Worm (Caenorhabditis elegans) whole organism, L2 larva: ENCODE results near the gene C50H2.5.

Source experiments
- C34F6.9 ChIP-seq: fragments of 150-350 bp; optimal IDR thresholded peaks from 2 replicates; lab custom pipeline; 2014; ENCODE audit warnings: missing biosample characterization, missing genetic modification characterization
- F13H6.1 ChIP-seq: sonication (generic microtip); optimal IDR thresholded peaks from 2 replicates; lab custom pipeline; 2016; ENCODE audit warnings: missing genetic modification characterization, missing compliant biosample characterization
- R02D3.7 ChIP-seq: fragments of 150-350 bp; optimal IDR thresholded peaks from 2 replicates; lab custom pipeline; 2014; ENCODE audit warnings: missing biosample characterization, missing genetic modification characterization
- Y55F3AM.14 ChIP-seq: fragments of 200-800 bp; sonication (Bioruptor generic); optimal IDR thresholded peaks from 2 replicates; lab custom pipeline; 2018; ENCODE audit warnings: mild to moderate bottlenecking, missing genetic modification characterization, missing compliant biosample characterization
- ZK546.5 ChIP-seq: sonication (generic microtip); optimal IDR thresholded peaks from 2 replicates; lab custom pipeline; 2017; ENCODE audit warnings: missing biosample characterization, missing genetic modification characterization
- alr-1 ChIP-seq: fragments of 150-350 bp; optimal IDR thresholded peaks from 2 replicates; lab custom pipeline; 2014; ENCODE audit warnings: missing biosample characterization, missing genetic modification characterization
- ama-1 ChIP-seq: fragments of 150-350 bp; optimal IDR thresholded peaks from 2 replicates; lab custom pipeline; 2018; ENCODE audit warnings: inconsistent platforms
- ceh-16 ChIP-seq: fragments of 150-350 bp; optimal IDR thresholded peaks from 2 replicates; lab custom pipeline; 2014; ENCODE audit warnings: missing biosample characterization, missing genetic modification characterization
- ceh-82 ChIP-seq: fragments of 150-350 bp; optimal IDR thresholded peaks from 2 replicates; lab custom pipeline; 2014; ENCODE audit warnings: missing biosample characterization, missing genetic modification characterization
- crh-2 ChIP-seq: sonication (generic microtip); optimal IDR thresholded peaks from 2 replicates; lab custom pipeline; 2017; ENCODE audit warnings: missing biosample characterization, missing genetic modification characterization
- dmd-4 ChIP-seq: sonication (generic microtip); optimal IDR thresholded peaks from 2 replicates; lab custom pipeline; 2017; ENCODE audit warnings: missing biosample characterization, missing genetic modification characterization
- elt-1 ChIP-seq: fragments of 150-350 bp; optimal IDR thresholded peaks from 2 replicates; lab custom pipeline; 2014; ENCODE audit warnings: missing biosample characterization, missing genetic modification characterization
- elt-3 ChIP-seq: sonication (generic microtip); optimal IDR thresholded peaks from 2 replicates; lab custom pipeline; 2017; ENCODE audit warnings: missing biosample characterization, missing genetic modification characterization
- fos-1 ChIP-seq: fragments of 150-350 bp; optimal IDR thresholded peaks from 2 replicates; lab custom pipeline; 2014; ENCODE audit warnings: missing biosample characterization, missing genetic modification characterization
- lin-11 ChIP-seq: fragments of 150-350 bp; sonication (generic microtip); optimal IDR thresholded peaks from 2 replicates; lab custom pipeline; 2014; ENCODE audit warnings: missing biosample characterization, missing genetic modification characterization, inconsistent platforms, mixed read lengths
- lin-13 ChIP-seq: fragments of 150-350 bp; optimal IDR thresholded peaks from 2 replicates; lab custom pipeline; 2014; ENCODE audit warnings: missing biosample characterization, missing genetic modification reagents, missing genetic modification characterization
- lin-39 ChIP-seq: fragments of 150-350 bp; optimal IDR thresholded peaks from 2 replicates; lab custom pipeline; 2014; ENCODE audit warnings: missing biosample characterization, missing genetic modification reagents, missing genetic modification characterization
- lsy-2 ChIP-seq, 2 experiments: fragments of 150-350 bp in 1 of 2; sonication (generic microtip) in 1 of 2; optimal IDR thresholded peaks; 2 replicates each; lab custom pipeline; 2014 to 2017; ENCODE audit warnings: missing biosample characterization in 2 of 2, missing genetic modification characterization in 2 of 2
- nhr-10 ChIP-seq: sonication (generic microtip); optimal IDR thresholded peaks from 2 replicates; lab custom pipeline; 2017; ENCODE audit warnings: missing biosample characterization, missing genetic modification characterization
- nhr-21 ChIP-seq: fragments of 150-350 bp; optimal IDR thresholded peaks from 2 replicates; lab custom pipeline; 2014; ENCODE audit warnings: missing biosample characterization, missing genetic modification characterization
- nhr-23 ChIP-seq: fragments of 150-350 bp; optimal IDR thresholded peaks from 2 replicates; lab custom pipeline; 2014; ENCODE audit warnings: missing biosample characterization, missing genetic modification reagents, missing genetic modification characterization
- nhr-237 ChIP-seq: fragments of 150-350 bp; optimal IDR thresholded peaks from 2 replicates; lab custom pipeline; 2014; ENCODE audit warnings: missing biosample characterization, missing genetic modification characterization
- peb-1 ChIP-seq: fragments of 150-350 bp; optimal IDR thresholded peaks from 2 replicates; lab custom pipeline; 2014; ENCODE audit warnings: missing biosample characterization, missing genetic modification characterization
- sem-4 ChIP-seq: fragments of 150-350 bp; optimal IDR thresholded peaks from 2 replicates; lab custom pipeline; 2014; ENCODE audit warnings: missing biosample characterization, missing genetic modification reagents, missing genetic modification characterization
- skn-1 ChIP-seq: sonication (generic microtip); optimal IDR thresholded peaks from 2 replicates; lab custom pipeline; 2017; ENCODE audit warnings: missing biosample characterization, missing genetic modification characterization
- sma-9 ChIP-seq, 2 experiments: fragments of 150-350 bp in 1 of 2; sonication (generic microtip) in 1 of 2; optimal IDR thresholded peaks; 2 replicates each; lab custom pipeline; 2014 to 2016; ENCODE audit warnings: missing genetic modification characterization in 2 of 2, mild to moderate bottlenecking in 1 of 2, missing biosample characterization in 1 of 2, missing compliant biosample characterization in 1 of 2, missing genetic modification reagents in 1 of 2, moderate library complexity in 1 of 2
- unc-39 ChIP-seq: fragments of 150-350 bp; optimal IDR thresholded peaks from 2 replicates; lab custom pipeline; 2014; ENCODE audit warnings: missing biosample characterization, missing genetic modification characterization
- unc-55 ChIP-seq: fragments of 150-350 bp; sonication (generic microtip); optimal IDR thresholded peaks from 3 replicates; lab custom pipeline; 2014; ENCODE audit warnings: missing biosample characterization, missing genetic modification reagents, missing genetic modification characterization
- zag-1 ChIP-seq: fragments of 150-350 bp; optimal IDR thresholded peaks from 2 replicates; lab custom pipeline; 2014; ENCODE audit warnings: missing biosample characterization, missing genetic modification characterization
- ztf-1 ChIP-seq: fragments of 200-800 bp; sonication (Bioruptor generic); conservative IDR thresholded peaks from 2 replicates; pipeline ENCODE4 v1.3.6; 2022; ENCODE audit warnings: missing genetic modification characterization, missing compliant biosample characterization
- ztf-4 ChIP-seq: fragments of 150-350 bp; optimal IDR thresholded peaks from 2 replicates; lab custom pipeline; 2014; ENCODE audit warnings: missing biosample characterization, missing genetic modification characterization

The C50H2.5 gene

DNA sequence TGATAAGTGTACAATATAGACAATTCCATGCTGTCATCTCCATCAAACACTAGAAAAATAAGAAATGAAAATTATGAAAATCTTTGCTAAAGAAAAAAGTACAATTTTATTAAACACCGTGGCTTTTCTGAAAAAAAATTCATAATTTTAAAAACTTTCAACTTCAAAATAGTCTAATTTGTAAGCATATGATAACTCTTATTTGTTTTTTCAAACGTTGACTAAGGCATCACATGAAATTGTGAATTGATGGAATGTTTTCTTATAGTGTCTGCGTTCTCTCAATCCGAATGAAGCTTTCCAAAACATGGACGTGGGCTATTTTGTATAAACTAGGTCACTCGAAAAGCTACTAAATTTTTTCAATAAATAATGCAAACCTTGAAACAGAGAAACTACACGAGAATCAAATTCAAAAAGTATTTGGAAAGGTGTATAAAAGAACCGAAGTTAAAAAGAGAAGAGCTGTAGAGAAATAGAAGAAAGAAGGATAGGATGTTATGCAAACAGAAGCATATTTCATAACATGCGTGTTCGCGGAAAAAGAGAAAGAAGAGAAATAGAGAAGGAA, 32.5 kb upstream of the C50H2.5 start, which contains the start of gene clp-9:
Gene clp-9 (minus strand): TSS at position 51 of the 571 bp plus-strand sequence.
- TF ChIP-seq ZK546.5 (tag; lab: Kevin White, UChicago) (no peak), elt-3 (tag; lab: Kevin White, UChicago) (no peak), nhr-21 (tag; lab: Kevin White, UChicago) (no peak), R02D3.7 (tag; lab: Kevin White, UChicago) (no peak), C34F6.9 (tag; lab: Kevin White, UChicago) (peak; percentile 31), ceh-82 (tag; lab: Kevin White, UChicago) (no peak), alr-1 (no peak), skn-1 (tag; lab: Kevin White, UChicago) (no peak), unc-55 (peak; percentile 77)

DNA sequence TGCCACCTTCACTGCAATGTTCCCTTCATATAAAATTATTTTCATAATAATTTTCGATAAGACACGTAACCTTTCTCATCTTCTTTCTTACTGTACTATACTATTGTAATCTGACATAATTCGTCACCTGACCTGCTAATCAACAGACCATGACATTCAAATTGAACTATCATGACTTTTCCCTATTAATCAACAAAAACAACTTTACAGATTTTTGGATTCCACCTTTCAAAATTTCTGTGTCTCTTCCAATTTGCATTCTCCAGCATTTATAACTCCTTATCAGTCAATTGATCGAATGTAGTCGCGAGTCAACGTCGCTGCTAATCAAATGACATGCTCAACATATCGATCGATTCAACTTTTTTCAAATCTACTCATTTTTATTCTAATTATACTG, 28.9 kb upstream of the C50H2.5 start, which contains the start of gene fshr-1:
Gene fshr-1 (plus strand): TSS at position 209 of the 400 bp plus-strand sequence.
- TF ChIP-seq sem-4 (tag; lab: Kevin White, UChicago) (no peak), nhr-23 (tag; lab: Kevin White, UChicago) (no peak), dmd-4 (tag; lab: Kevin White, UChicago) (no peak), nhr-21 (tag; lab: Kevin White, UChicago) (no peak), fos-1 (tag; lab: Kevin White, UChicago) (peak; percentile 57), ztf-4 (tag; lab: Kevin White, UChicago) (no peak), ceh-82 (tag; lab: Kevin White, UChicago) (no peak), crh-2 (tag; lab: Kevin White, UChicago) (peak; percentile 30), ZK546.5 (tag; lab: Kevin White, UChicago) (no peak), unc-39 (tag; lab: Kevin White, UChicago) (no peak)

DNA sequence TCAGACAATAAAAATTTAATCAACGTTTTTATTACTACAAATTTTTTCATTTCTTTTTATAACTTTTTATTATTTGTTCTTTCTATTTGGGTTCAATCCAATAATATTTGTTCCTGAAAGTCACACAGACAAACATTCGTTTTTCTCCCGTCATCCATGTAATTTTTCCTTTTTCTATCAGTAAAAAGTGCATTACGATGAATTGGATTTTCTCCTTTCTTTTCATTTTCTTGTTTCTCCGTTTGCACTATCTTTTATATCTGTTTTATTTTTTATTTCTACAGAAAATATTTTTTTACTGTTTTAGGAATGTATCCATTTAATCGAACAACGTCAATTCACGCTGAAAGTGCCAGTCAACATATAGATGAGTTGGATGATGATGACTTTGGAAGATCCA, 19.2 kb upstream of the C50H2.5 start, which contains the start of gene egl-47:
Gene egl-47 (plus strand): TSS at position 301 of the 400 bp plus-strand sequence.
- TF ChIP-seq lsy-2 (tag; optimal IDR thresholded peaks at IDR 0.05; lab: Kevin White, UChicago) (no peak), nhr-237 (tag; lab: Kevin White, UChicago) (no peak), ceh-16 (tag; lab: Kevin White, UChicago) (no peak), elt-1 (tag; lab: Kevin White, UChicago) (no peak), ztf-1 (GFP tag; lab: Robert Waterston, UW) (no peak), ama-1 (no peak), peb-1 (tag; lab: Kevin White, UChicago) (no peak)
- TF ChIP-seq, all 48 proteins: peak for 0

DNA sequence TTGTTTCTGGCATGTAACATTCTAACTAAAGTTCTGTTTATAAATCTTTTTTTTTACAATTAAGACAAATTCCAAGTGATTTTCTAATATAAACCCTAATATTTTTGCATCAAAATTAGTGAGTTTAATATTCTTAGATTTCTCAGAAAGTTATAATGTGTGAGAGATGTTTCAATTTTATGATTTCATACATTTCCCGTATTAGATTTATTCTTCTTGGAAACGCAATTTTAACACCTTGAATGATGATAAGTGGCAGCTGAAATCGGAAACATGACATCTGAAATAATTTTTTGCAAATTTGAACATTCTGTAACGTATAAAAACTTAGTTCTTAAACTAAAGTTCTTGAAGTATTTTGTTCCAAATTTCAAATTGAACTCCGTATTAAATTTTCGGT, 17.4 kb upstream of the C50H2.5 start:
- TF ChIP-seq unc-39 (tag; lab: Kevin White, UChicago) (no peak), sma-9 (GFP tag; optimal IDR thresholded peaks at IDR 0.05; lab: Kevin White, UChicago) (no peak), sma-9 (tag; optimal IDR thresholded peaks at IDR 0.05; lab: Kevin White, UChicago) (no peak), lin-39 (tag; lab: Kevin White, UChicago) (no peak), lin-13 (GFP tag; lab: Kevin White, UChicago) (no peak)

DNA sequence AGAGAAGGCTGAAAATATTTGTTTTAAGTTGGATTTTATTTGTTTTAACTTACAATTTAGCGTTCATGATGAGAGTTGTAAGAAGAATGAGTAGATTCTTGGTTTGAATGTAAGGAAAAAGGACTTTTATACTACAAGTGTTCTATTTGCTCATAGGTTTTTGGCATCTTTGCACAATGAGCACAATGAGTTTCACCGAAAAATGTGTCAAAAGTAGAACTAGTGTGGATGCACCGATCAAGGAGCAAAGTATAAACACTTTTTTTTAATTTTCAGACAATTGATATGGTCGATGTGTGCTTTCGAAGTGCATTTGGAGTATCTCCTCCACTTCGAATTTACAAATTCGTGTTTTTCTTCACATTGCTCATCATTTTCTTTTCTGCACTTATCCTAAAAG, 12.4 kb upstream of the C50H2.5 start, which contains the start of gene fipr-11:
Gene fipr-11 (minus strand): TSS at position 101 of the 400 bp plus-strand sequence.
- TF ChIP-seq lin-11 (tag; lab: Kevin White, UChicago) (no peak), lin-39 (tag; lab: Kevin White, UChicago) (no peak), nhr-10 (tag; lab: Kevin White, UChicago) (no peak), F13H6.1 (no peak), ztf-4 (tag; lab: Kevin White, UChicago) (no peak), Y55F3AM.14 (no peak), ceh-16 (tag; lab: Kevin White, UChicago) (no peak), ceh-82 (tag; lab: Kevin White, UChicago) (no peak)
- TF ChIP-seq, all 48 proteins: peak for 0

DNA sequence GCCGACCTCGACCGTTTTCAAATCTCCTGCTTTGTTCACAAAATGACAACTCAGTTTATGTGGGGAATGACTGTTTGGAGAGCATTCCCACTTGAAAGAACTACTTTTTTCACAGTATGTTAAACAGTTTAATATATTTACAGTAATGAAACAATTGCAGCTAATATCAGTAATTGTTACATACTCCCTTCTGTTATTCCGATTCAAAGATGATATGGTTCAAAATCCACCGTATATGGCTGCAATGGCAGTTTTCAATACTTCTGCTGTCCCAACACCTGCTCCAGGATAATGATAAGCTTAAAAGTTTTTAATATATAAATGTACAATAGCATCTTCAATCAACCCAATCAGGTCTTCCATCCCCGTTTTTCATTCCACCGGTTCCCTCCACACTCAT, 11.3 kb upstream of the C50H2.5 start:
- TF ChIP-seq crh-2 (tag; lab: Kevin White, UChicago) = no peak
- TF ChIP-seq zag-1 (tag; lab: Kevin White, UChicago) = no peak
